Fruit fly (Drosophila melanogaster): ENCODE results near the gene CG17776.

CG17776 gene

dm6 chrX:2141854-2142216 is 42.7 kb upstream of the CG17776 start (continued):
- TF ChIP-seq CG7987 (GFP tag; optimal IDR thresholded peaks at IDR 0.05) (peak; percentile 86), stwl (tag; optimal IDR thresholded peaks at IDR 0.05) (no peak), Med (GFP tag) (peak; percentile 88), CG7271 (tag; optimal IDR thresholded peaks at IDR 0.05) (no peak), Doc3 (GFP tag; IDR thresholded peaks at IDR 0.05; ENCODE audit: partially characterized antibody) (no peak), CG2678 (tag; optimal IDR thresholded peaks at IDR 0.05) (peak; percentile 68), Dll (GFP tag; IDR thresholded peaks at IDR 0.05; ENCODE audit: partially characterized antibody) (no peak), CG18599 (GFP tag; optimal IDR thresholded peaks at IDR 0.05) (peak; percentile 72), ato (GFP tag; IDR thresholded peaks at IDR 0.05; ENCODE audit: partially characterized antibody) (no peak), CG15011 (GFP tag; optimal IDR thresholded peaks at IDR 0.05) (peak; percentile 38), CG9609 (GFP tag; optimal IDR thresholded peaks at IDR 0.05) (no peak), nmo (GFP tag; optimal IDR thresholded peaks at IDR 0.05) (peak; percentile 25), sens-2 (GFP tag; IDR thresholded peaks at IDR 0.05) (no peak), eyg (GFP tag; optimal IDR thresholded peaks at IDR 0.05) (no peak), Mrtf (GFP tag; IDR thresholded peaks at IDR 0.05) (no peak), nerfin-1 (tag; optimal IDR thresholded peaks at IDR 0.05) (peak; percentile 20), CG7745 (tag; optimal IDR thresholded peaks at IDR 0.05) (no peak), MESR4 (GFP tag; optimal IDR thresholded peaks at IDR 0.05) (no peak), lmd (GFP tag; IDR thresholded peaks at IDR 0.05) (peak; percentile 38; the same call in 1 of the 2 replicates), ERR (GFP tag; optimal IDR thresholded peaks at IDR 0.05) (no peak), CG16863 (GFP tag; optimal IDR thresholded peaks at IDR 0.05) (no peak), YL-1 (GFP tag; optimal IDR thresholded peaks at IDR 0.05) (peak; percentile 25), mirr (GFP tag; optimal IDR thresholded peaks at IDR 0.05) (peak; percentile 97), NfI (GFP tag; optimal IDR thresholded peaks at IDR 0.05) (peak; percentile 56), fd102C (GFP tag; optimal IDR thresholded peaks at IDR 0.05) (peak; percentile 38), CG4282 (GFP tag; optimal IDR thresholded peaks at IDR 0.05) (no peak), CG30431 (GFP tag; optimal IDR thresholded peaks at IDR 0.05) (no peak), CG16815 (GFP tag; optimal IDR thresholded peaks at IDR 0.05) (no peak), oc (tag; optimal IDR thresholded peaks at IDR 0.05) (no peak), nau (GFP tag; optimal IDR thresholded peaks at IDR 0.05) (peak; percentile 62), CG31365 (tag; optimal IDR thresholded peaks at IDR 0.05) (peak; percentile 53), CG11560 (tag; IDR thresholded peaks at IDR 0.05) (no peak), btn (GFP tag; optimal IDR thresholded peaks at IDR 0.05) (no peak), Hr3 (GFP tag; optimal IDR thresholded peaks at IDR 0.05) (peak; percentile 3), Camta (GFP tag; optimal IDR thresholded peaks at IDR 0.05) (peak; percentile 23), fd3F (GFP tag; optimal IDR thresholded peaks at IDR 0.05) (peak; percentile 25), gsb (GFP tag; IDR thresholded peaks at IDR 0.05) (peak; percentile 31; the same call in 1 of the 2 replicates), CG17186 (GFP tag; optimal IDR thresholded peaks at IDR 0.05) (no peak), CG7839 (tag; optimal IDR thresholded peaks at IDR 0.05) (peak; percentile 51), D (optimal IDR thresholded peaks at IDR 0.05) (no peak), D (GFP tag; optimal IDR thresholded peaks at IDR 0.05) (peak; percentile 7), pros (GFP tag; optimal IDR thresholded peaks at IDR 0.05) (no peak), CG12155 (GFP tag; optimal IDR thresholded peaks at IDR 0.05) (peak; percentile 25), CG12391 (tag; optimal IDR thresholded peaks at IDR 0.05) (peak; percentile 48), corto (GFP tag; optimal IDR thresholded peaks at IDR 0.05) (peak; percentile 51), bcd (GFP tag; optimal IDR thresholded peaks at IDR 0.05) (peak; percentile 11), sob (GFP tag; IDR thresholded peaks at IDR 0.05) (peak; percentile 55; the same call in 1 of the 2 replicates), CG10565 (GFP tag; optimal IDR thresholded peaks at IDR 0.05) (no peak), CG3281 (GFP tag; optimal IDR thresholded peaks at IDR 0.05) (peak; percentile 35), Hmx (GFP tag; optimal IDR thresholded peaks at IDR 0.05) (no peak), wdn (GFP tag; IDR thresholded peaks at IDR 0.05) (no peak)
